Worm (Caenorhabditis elegans) whole organism, midembryonic: ENCODE data around the gene set-21.
"Not testable (repeated sequence)": the region's sequence is repeated elsewhere in the genome, so short reads cannot be mapped to it uniquely, and the experiment has no call there.

Experiments
- T22C8.4 ChIP-seq: fragments of 200-800 bp; sonication (Bioruptor generic); IDR thresholded peaks from 2 replicates; pipeline ENCODE4 v1.3.6; 2022; ENCODE audit warnings: missing genetic modification characterization, missing compliant biosample characterization
- cog-1 ChIP-seq: sonication (generic microtip); optimal IDR thresholded peaks from 2 replicates; lab custom pipeline; 2016; ENCODE audit warnings: missing genetic modification characterization, missing compliant biosample characterization
- flt-1 ChIP-seq: fragments of 200-800 bp; sonication (Bioruptor generic); IDR thresholded peaks from 2 replicates; pipeline ENCODE4 v1.3.6; 2022; ENCODE audit warnings: missing genetic modification characterization, missing compliant biosample characterization
- klf-2 ChIP-seq: fragments of 200-800 bp; sonication (Bioruptor generic); conservative IDR thresholded peaks from 2 replicates; pipeline ENCODE4 v1.3.6; 2022; ENCODE audit warnings: missing genetic modification reagents, missing genetic modification characterization, missing compliant biosample characterization
- med-1 ChIP-seq: sonication (generic microtip); optimal IDR thresholded peaks from 2 replicates; lab custom pipeline; 2017; ENCODE audit warnings: missing genetic modification characterization, mild to moderate bottlenecking, missing compliant biosample characterization, antibody characterized with exemption, missing genetic modification reagents; ENCODE audit not compliant: insufficient read depth
- ref-1 ChIP-seq: fragments of 200-800 bp; sonication (Bioruptor generic); conservative IDR thresholded peaks from 2 replicates; pipeline ENCODE4 v1.3.6; 2022; ENCODE audit warnings: missing genetic modification reagents, missing genetic modification characterization, missing compliant biosample characterization
- tab-1 ChIP-seq: fragments of 200-800 bp; sonication (Bioruptor generic); IDR thresholded peaks from 2 replicates; pipeline ENCODE4 v1.3.6; 2022; ENCODE audit warnings: missing genetic modification characterization, missing compliant biosample characterization
- ztf-23 ChIP-seq: fragments of 200-800 bp; sonication (Bioruptor generic); IDR thresholded peaks from 2 replicates; pipeline ENCODE4 v1.3.6; 2022; ENCODE audit warnings: missing genetic modification reagents, missing genetic modification characterization, missing compliant biosample characterization
- ztf-29 ChIP-seq: fragments of 200-800 bp; sonication (Bioruptor generic); IDR thresholded peaks from 2 replicates; pipeline ENCODE4 v1.3.6; 2022; ENCODE audit warnings: missing genetic modification reagents, missing genetic modification characterization, missing compliant biosample characterization

The set-21 gene

ce11 chrIV:4390438-4390894 is at the start of gene set-21, which contains the start of gene rpl-7A:
set-21 (plus strand) TSS chrIV:4390844.
rpl-7A (minus strand) TSS chrIV:4390590.
- TF ChIP-seq cog-1 (tag; lab: Kevin White, UChicago): peak; percentile 67
- TF ChIP-seq ref-1 (GFP tag; lab: Robert Waterston, UW): no peak
- TF ChIP-seq ztf-23: peak; percentile 91
- TF ChIP-seq T22C8.4 (GFP tag; lab: Robert Waterston, UW): 0 out of 2 replicates have a peak, but pooled peaks have one; percentile 41
- TF ChIP-seq klf-2 (GFP tag; lab: Robert Waterston, UW): peak; percentile 69; the same call in 1 of the 2 replicates
- no peak for TF ChIP-seq tab-1 (GFP tag; lab: Robert Waterston, UW)
- TF ChIP-seq ztf-29 (GFP tag; lab: Robert Waterston, UW): no peak
- no peak for TF ChIP-seq med-1 (GFP tag; lab: Kevin White, UChicago)
- peak; percentile 84 for TF ChIP-seq flt-1 (GFP tag; lab: Robert Waterston, UW)

ce11 chrIV:4344828-4345227 is 45.8 kb upstream of the set-21 start:
- TF ChIP-seq tab-1 (GFP tag; lab: Robert Waterston, UW): no peak
- TF ChIP-seq cog-1 (tag; lab: Kevin White, UChicago): no peak
- no peak for TF ChIP-seq flt-1 (GFP tag; lab: Robert Waterston, UW)
- TF ChIP-seq T22C8.4 (GFP tag; lab: Robert Waterston, UW): no peak
- TF ChIP-seq ztf-23: no peak
- no peak for TF ChIP-seq ref-1 (GFP tag; lab: Robert Waterston, UW)
- TF ChIP-seq ztf-29 (GFP tag; lab: Robert Waterston, UW): no peak
- no peak for TF ChIP-seq med-1 (GFP tag; lab: Kevin White, UChicago)
- no peak for TF ChIP-seq klf-2 (GFP tag; lab: Robert Waterston, UW)

ce11 chrIV:4346512-4346911 is 44.1 kb upstream of the set-21 start, which contains the start of gene oac-52:
oac-52 (minus strand) TSS chrIV:4346612.
- TF ChIP-seq tab-1 (GFP tag; lab: Robert Waterston, UW): no peak
- no peak for TF ChIP-seq cog-1 (tag; lab: Kevin White, UChicago)
- no peak for TF ChIP-seq flt-1 (GFP tag; lab: Robert Waterston, UW)
- no peak for TF ChIP-seq ztf-23
- no peak for TF ChIP-seq ztf-29 (GFP tag; lab: Robert Waterston, UW)
- TF ChIP-seq med-1 (GFP tag; lab: Kevin White, UChicago): no peak
- no peak for TF ChIP-seq klf-2 (GFP tag; lab: Robert Waterston, UW)
- TF ChIP-seq ref-1 (GFP tag; lab: Robert Waterston, UW): no peak
- no peak for TF ChIP-seq T22C8.4 (GFP tag; lab: Robert Waterston, UW)

- no peak for TF ChIP-seq klf-2 (GFP tag; lab: Robert Waterston, UW)
- TF ChIP-seq T22C8.4 (GFP tag; lab: Robert Waterston, UW): no peak
- TF ChIP-seq ref-1 (GFP tag; lab: Robert Waterston, UW): no peak
- TF ChIP-seq tab-1 (GFP tag; lab: Robert Waterston, UW): no peak
- TF ChIP-seq ztf-29 (GFP tag; lab: Robert Waterston, UW): no peak
- TF ChIP-seq flt-1 (GFP tag; lab: Robert Waterston, UW): no peak
Measured at ce11 chrIV:4347578-4348003, 43.1 kb upstream of the set-21 start.

ce11 chrIV:4348146-4348545 is 42.5 kb upstream of the set-21 start, which contains the start of gene W03B1.5:
W03B1.5 (plus strand) TSS chrIV:4348446.
- TF ChIP-seq T22C8.4 (GFP tag; lab: Robert Waterston, UW); med-1 (GFP tag; lab: Kevin White, UChicago); flt-1 (GFP tag; lab: Robert Waterston, UW): not testable (repeated sequence)

- TF ChIP-seq tab-1 (GFP tag; lab: Robert Waterston, UW) (no peak), ref-1 (GFP tag; lab: Robert Waterston, UW) (no peak)
Measured at ce11 chrIV:4356879-4357278, 33.8 kb upstream of the set-21 start, which contains the start of gene W03B1.9. W03B1.9 (minus strand) TSS chrIV:4356979.

ce11 chrIV:4357296-4357695 is 33.3 kb upstream of the set-21 start, which contains the start of gene sars-2:
sars-2 (plus strand) TSS chrIV:4357636.
- TF ChIP-seq klf-2 (GFP tag; lab: Robert Waterston, UW) (no peak), tab-1 (GFP tag; lab: Robert Waterston, UW) (no peak), flt-1 (GFP tag; lab: Robert Waterston, UW) (no peak), cog-1 (tag; lab: Kevin White, UChicago) (no peak), ztf-29 (GFP tag; lab: Robert Waterston, UW) (no peak), ztf-23 (no peak), ref-1 (GFP tag; lab: Robert Waterston, UW) (no peak), med-1 (GFP tag; lab: Kevin White, UChicago) (no peak), T22C8.4 (GFP tag; lab: Robert Waterston, UW) (no peak)

ce11 chrIV:4359653-4360052 is 31.0 kb upstream of the set-21 start, which contains the start of gene F55F10.3:
F55F10.3 (plus strand) TSS chrIV:4359953.
- TF ChIP-seq klf-2 (GFP tag; lab: Robert Waterston, UW) (no peak), T22C8.4 (GFP tag; lab: Robert Waterston, UW) (no peak), med-1 (GFP tag; lab: Kevin White, UChicago) (no peak), ref-1 (GFP tag; lab: Robert Waterston, UW) (no peak), flt-1 (GFP tag; lab: Robert Waterston, UW) (no peak), ztf-23 (no peak), ztf-29 (GFP tag; lab: Robert Waterston, UW) (no peak), tab-1 (GFP tag; lab: Robert Waterston, UW) (no peak), cog-1 (tag; lab: Kevin White, UChicago) (no peak)

ce11 chrIV:4360497-4360896 is 30.1 kb upstream of the set-21 start, which contains the start of gene F55F10.1:
F55F10.1 (plus strand) TSS chrIV:4360837.
- TF ChIP-seq ref-1 (GFP tag; lab: Robert Waterston, UW): no peak
- 0 out of 2 replicates have a peak, but pooled peaks have one; percentile 50 for TF ChIP-seq T22C8.4 (GFP tag; lab: Robert Waterston, UW)
- TF ChIP-seq cog-1 (tag; lab: Kevin White, UChicago): no peak
